Worm (Caenorhabditis elegans): ENCODE data around the gene spp-11.

DNA sequence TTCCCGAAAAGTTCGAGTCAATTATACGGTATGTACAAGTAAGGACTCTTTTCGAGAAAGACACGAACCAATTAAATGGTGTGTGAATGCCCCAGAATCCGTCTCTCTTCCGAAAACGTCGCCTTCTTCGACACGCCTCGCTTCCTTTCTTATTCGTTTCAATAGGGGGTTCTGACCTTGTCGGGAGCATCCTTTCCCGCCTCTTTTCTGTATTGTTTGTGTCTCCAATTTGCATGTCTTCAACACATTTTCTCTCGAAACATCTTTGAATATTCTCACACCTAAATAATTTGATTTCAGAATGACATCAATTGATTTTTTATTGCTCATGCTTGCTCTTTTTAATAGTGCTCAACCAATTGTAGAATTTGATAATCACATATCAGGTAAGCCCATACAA, 33.9 kb upstream of the spp-11 start, which contains the start of gene cutl-16:
- TF ChIP-seq ztf-1 (GFP tag; conservative IDR thresholded peaks at IDR 0.05): no peak
- TF ChIP-seq elt-3 (tag; optimal IDR thresholded peaks at IDR 0.05): no peak
